Fruit fly (Drosophila melanogaster) whole organism, prepupa: ENCODE data around the gene CG6231.

Experiments used
- Blimp-1 ChIP-seq: fragments of 200-800 bp; sonication (Bioruptor generic); optimal IDR thresholded peaks from 3 replicates; lab custom pipeline; 2017; ENCODE audit warnings: missing biosample characterization, missing genetic modification characterization, mild to moderate bottlenecking, moderate library complexity, missing genetic modification reagents
- CG10669 ChIP-seq: fragments of 200-800 bp; sonication (Bioruptor generic); optimal IDR thresholded peaks from 3 replicates; lab custom pipeline; 2018; ENCODE audit warnings: missing biosample characterization, mild to moderate bottlenecking, missing genetic modification characterization, moderate library complexity
- CG1621 ChIP-seq: fragments of 200-800 bp; sonication (Bioruptor generic); optimal IDR thresholded peaks from 3 replicates; lab custom pipeline; 2018; ENCODE audit warnings: missing biosample characterization, mild to moderate bottlenecking, missing genetic modification characterization
- CG16779 ChIP-seq: fragments of 200-800 bp; sonication (Bioruptor generic); optimal IDR thresholded peaks from 3 replicates; lab custom pipeline; 2017; ENCODE audit warnings: missing biosample characterization, mild to moderate bottlenecking, missing genetic modification characterization
- CG4318 ChIP-seq: fragments of 200-800 bp; sonication (Bioruptor generic); optimal IDR thresholded peaks from 3 replicates; lab custom pipeline; 2017; ENCODE audit warnings: missing biosample characterization, mild to moderate bottlenecking, missing genetic modification characterization
- CG6163 ChIP-seq: fragments of 200-800 bp; sonication (Bioruptor generic); IDR thresholded peaks from 3 replicates; pipeline ENCODE4 v1.3.6; 2022; ENCODE audit warnings: missing biosample characterization, missing genetic modification characterization
- CG6808 ChIP-seq: fragments of 200-800 bp; sonication (Bioruptor generic); optimal IDR thresholded peaks from 3 replicates; lab custom pipeline; 2017; ENCODE audit warnings: missing biosample characterization, missing genetic modification characterization, mild to moderate bottlenecking, moderate library complexity, missing genetic modification reagents
- CG7368 ChIP-seq: fragments of 200-800 bp; sonication (Bioruptor generic); optimal IDR thresholded peaks from 3 replicates; lab custom pipeline; 2016; ENCODE audit warnings: missing biosample characterization, missing genetic modification characterization
- CG8319 ChIP-seq: fragments of 200-800 bp; sonication (Bioruptor generic); optimal IDR thresholded peaks from 3 replicates; lab custom pipeline; 2016; ENCODE audit warnings: missing biosample characterization, missing genetic modification characterization
- CG9139 ChIP-seq: fragments of 200-800 bp; sonication (Bioruptor generic); optimal IDR thresholded peaks from 3 replicates; lab custom pipeline; 2017; ENCODE audit warnings: missing biosample characterization, mild to moderate bottlenecking, missing genetic modification characterization
- Eip75B ChIP-seq: fragments of 200-800 bp; sonication (Bioruptor generic); optimal IDR thresholded peaks from 3 replicates; lab custom pipeline; 2016; ENCODE audit warnings: missing biosample characterization, missing genetic modification characterization
- Eip78C ChIP-seq: fragments of 200-800 bp; sonication (Bioruptor generic); peaks from one replicate; lab custom pipeline; 2016; ENCODE audit warnings: missing biosample characterization, missing genetic modification characterization
- Ets96B ChIP-seq: fragments of 200-800 bp; optimal IDR thresholded peaks from 2 replicates; lab custom pipeline; 2019; ENCODE audit warnings: missing biosample characterization, mild to moderate bottlenecking, missing genetic modification characterization, moderate library complexity
- Gug ChIP-seq: fragments of 200-800 bp; sonication (Bioruptor generic); IDR thresholded peaks from 2 replicates; pipeline ENCODE4 v1.3.6; 2022; ENCODE audit warnings: missing biosample characterization, missing genetic modification characterization
- Hr38 ChIP-seq: sonication (Bioruptor generic); optimal IDR thresholded peaks from 2 replicates; lab custom pipeline; 2016; ENCODE audit warnings: missing biosample characterization, missing genetic modification characterization
- Hr39 ChIP-seq: fragments of 200-800 bp; sonication (Bioruptor generic); optimal IDR thresholded peaks from 2 replicates; lab custom pipeline; 2016; ENCODE audit warnings: missing biosample characterization, missing genetic modification characterization
- Hr4 ChIP-seq: fragments of 200-800 bp; sonication (Bioruptor generic); optimal IDR thresholded peaks from 3 replicates; lab custom pipeline; 2016; ENCODE audit warnings: missing biosample characterization, missing genetic modification characterization
- OdsH ChIP-seq: fragments of 200-800 bp; sonication (Bioruptor generic); optimal IDR thresholded peaks from 3 replicates; lab custom pipeline; 2016; ENCODE audit warnings: missing biosample characterization, missing genetic modification characterization
- Sox15 ChIP-seq: fragments of 200-800 bp; sonication (Bioruptor generic); optimal IDR thresholded peaks from 3 replicates; lab custom pipeline; 2016; ENCODE audit warnings: missing biosample characterization, missing genetic modification characterization
- achi ChIP-seq: fragments of 200-800 bp; sonication (Bioruptor generic); optimal IDR thresholded peaks from 3 replicates; lab custom pipeline; 2016; ENCODE audit warnings: missing biosample characterization, missing genetic modification characterization
- acj6 ChIP-seq: fragments of 200-800 bp; sonication (Bioruptor generic); optimal IDR thresholded peaks from 3 replicates; lab custom pipeline; 2016; ENCODE audit warnings: missing biosample characterization, missing genetic modification characterization
- dsx ChIP-seq: fragments of 200-800 bp; optimal IDR thresholded peaks from 3 replicates; lab custom pipeline; 2019; ENCODE audit warnings: missing biosample characterization, mild to moderate bottlenecking, missing genetic modification characterization, moderate library complexity; ENCODE audit not compliant: poor library complexity, severe bottlenecking
- eg ChIP-seq: fragments of 200-800 bp; sonication (Bioruptor generic); IDR thresholded peaks from 3 replicates; pipeline ENCODE4 v1.3.6; 2022; ENCODE audit warnings: missing biosample characterization, missing genetic modification characterization
- fd85E ChIP-seq: fragments of 200-800 bp; sonication (Bioruptor generic); optimal IDR thresholded peaks from 3 replicates; lab custom pipeline; 2016; ENCODE audit warnings: missing biosample characterization, missing genetic modification characterization
- fkh ChIP-seq: fragments of 200-800 bp; sonication (Bioruptor generic); optimal IDR thresholded peaks from 3 replicates; lab custom pipeline; 2017; ENCODE audit warnings: missing biosample characterization, mild to moderate bottlenecking, missing genetic modification characterization, moderate library complexity
- pdm3 ChIP-seq: fragments of 200-800 bp; sonication (Bioruptor generic); optimal IDR thresholded peaks from 3 replicates; lab custom pipeline; 2016; ENCODE audit warnings: missing biosample characterization, missing genetic modification characterization
- spab ChIP-seq: fragments of 200-800 bp; sonication (Bioruptor generic); optimal IDR thresholded peaks from 2 replicates; lab custom pipeline; 2017; ENCODE audit warnings: missing biosample characterization, mild to moderate bottlenecking, missing genetic modification characterization, missing genetic modification reagents
- svp ChIP-seq: fragments of 200-800 bp; sonication (Bioruptor generic); peaks from one replicate; lab custom pipeline; 2016; ENCODE audit warnings: missing biosample characterization, missing genetic modification characterization
- vri ChIP-seq: fragments of 200-800 bp; sonication (Bioruptor generic); optimal IDR thresholded peaks from 3 replicates; lab custom pipeline; 2016; ENCODE audit warnings: missing biosample characterization, mild to moderate bottlenecking, missing genetic modification characterization

Gene CG6231

dm6 chr3R:19623606-19624005, 8.9 kb downstream of the CG6231 start (continued):
- TF ChIP-seq Eip75B (peak; percentile 83), Hr38 (GFP tag; lab: Kevin White, UChicago) (no peak), Hr39 (GFP tag; lab: Kevin White, UChicago) (peak; percentile 80), Ets96B (tag; lab: Kevin White, UChicago) (no peak), Eip78C (GFP tag; lab: Kevin White, UChicago) (peak; percentile 94), CG10669 (GFP tag; lab: Kevin White, UChicago) (peak; percentile 65), eg (peak; percentile 80), CG6163 (peak; percentile 72), svp (GFP tag; lab: Kevin White, UChicago) (peak; percentile 90), vri (GFP tag; lab: Kevin White, UChicago) (no peak), CG6808 (peak; percentile 40), CG4318 (peak; percentile 59), dsx (GFP tag; lab: Kevin White, UChicago) (no peak), Sox15 (GFP tag; lab: Kevin White, UChicago) (peak; percentile 66)

- TF ChIP-seq vri (GFP tag; lab: Kevin White, UChicago) = peak; percentile 62
- no peak for TF ChIP-seq CG9139 (GFP tag; lab: Kevin White, UChicago)
Observed at dm6 chr3R:19622005-19622404, 10.5 kb downstream of the CG6231 start.

dm6 chr3R:19620953-19621352, 11.6 kb downstream of the CG6231 start:
- peak; percentile 14; the same call in 1 of the 3 replicates for TF ChIP-seq CG6163
- TF ChIP-seq Gug = no peak
- peak; percentile 25 for TF ChIP-seq Eip78C (GFP tag; lab: Kevin White, UChicago)
- TF ChIP-seq pdm3 (GFP tag; lab: Kevin White, UChicago) = no peak
- TF ChIP-seq CG4318 = no peak
- peak; percentile 42 for TF ChIP-seq fkh
- TF ChIP-seq Hr4 (GFP tag; lab: Kevin White, UChicago) = no peak
- TF ChIP-seq achi (GFP tag; lab: Kevin White, UChicago) = no peak

- no peak for TF ChIP-seq dsx (GFP tag; lab: Kevin White, UChicago)
- TF ChIP-seq Sox15 (GFP tag; lab: Kevin White, UChicago) = no peak
- TF ChIP-seq spab (GFP tag; lab: Kevin White, UChicago) = no peak
- TF ChIP-seq fkh = peak; percentile 41
- TF ChIP-seq CG8319 (GFP tag; lab: Kevin White, UChicago) = no peak
- TF ChIP-seq CG7368 = no peak
- no peak for TF ChIP-seq acj6 (GFP tag; lab: Kevin White, UChicago)
- no peak for TF ChIP-seq OdsH (GFP tag; lab: Kevin White, UChicago)
Observed at dm6 chr3R:19619908-19620307, 12.6 kb downstream of the CG6231 start.

dm6 chr3R:19612908-19613431, 19.5 kb downstream of the CG6231 start, which contains the start of gene CG16727:
Gene CG16727, plus strand, starts transcription at chr3R:19613381.
- TF ChIP-seq fd85E (GFP tag; lab: Kevin White, UChicago) = no peak
- peak; percentile 77 for TF ChIP-seq fkh
- TF ChIP-seq svp (GFP tag; lab: Kevin White, UChicago) = no peak

dm6 chr3R:19609925-19610324, 22.6 kb downstream of the CG6231 start, which contains the start of gene CG17752:
Gene CG17752, plus strand, starts transcription at chr3R:19610225.
- TF ChIP-seq eg (no peak), fkh (peak; percentile 10), Sox15 (GFP tag; lab: Kevin White, UChicago) (no peak), CG16779 (no peak), OdsH (GFP tag; lab: Kevin White, UChicago) (no peak), spab (GFP tag; lab: Kevin White, UChicago) (no peak), CG1621 (tag; lab: Kevin White, UChicago) (no peak), Blimp-1 (GFP tag; lab: Kevin White, UChicago) (no peak)
